Worm (Caenorhabditis elegans) whole organism, mixed stage, embryonic: ENCODE measurements around the gene ZK1290.1.

ENCODE experiments used
- M03D4.4 ChIP-seq: sonication (generic microtip); optimal IDR thresholded peaks from 2 replicates; lab custom pipeline; 2017; ENCODE audit warnings: mild to moderate bottlenecking, missing genetic modification characterization, missing compliant biosample characterization
- mep-1 ChIP-seq: fragments of 150-350 bp; optimal IDR thresholded peaks from 2 replicates; lab custom pipeline; 2017; ENCODE audit warnings: missing biosample characterization, missing genetic modification reagents, missing genetic modification characterization, inconsistent platforms
- nhr-76 ChIP-seq: sonication (generic microtip); optimal IDR thresholded peaks from 2 replicates; lab custom pipeline; 2017; ENCODE audit warnings: missing biosample characterization, missing genetic modification characterization

ce11 chrII:7531478-7531877 lies 30.1 kb upstream of the ZK1290.1 start:
- TF ChIP-seq nhr-76 (tag; lab: Kevin White, UChicago) (no peak), M03D4.4 (tag; lab: Kevin White, UChicago) (no peak), mep-1 (tag; lab: Kevin White, UChicago) (no peak)
